Fruit fly (Drosophila melanogaster): Measurements from ENCODE around the gene CG33272.

CG33272 gene

dm6 chr3L:11552996-11553671, 42.7 kb upstream of the CG33272 start (continued):
- no peak for TF ChIP-seq CG18011 (GFP tag; optimal IDR thresholded peaks at IDR 0.05)
- TF ChIP-seq Lim3 (GFP tag; IDR thresholded peaks at IDR 0.05): no peak
- no peak for TF ChIP-seq CG9817 (tag; optimal IDR thresholded peaks at IDR 0.05)
- no peak for TF ChIP-seq lilli (GFP tag; optimal IDR thresholded peaks at IDR 0.05)
- no peak for TF ChIP-seq ro (GFP tag; IDR thresholded peaks at IDR 0.05)
- TF ChIP-seq Oaz (GFP tag; IDR thresholded peaks at IDR 0.05): no peak
- TF ChIP-seq chif (GFP tag; optimal IDR thresholded peaks at IDR 0.05): no peak
- TF ChIP-seq vnd (GFP tag; IDR thresholded peaks at IDR 0.05; ENCODE audit: partially characterized antibody): no peak
- peak; percentile 17 for TF ChIP-seq salm (tag; optimal IDR thresholded peaks at IDR 0.05)
- TF ChIP-seq crol (GFP tag; IDR thresholded peaks at IDR 0.05): peak; percentile 46
- TF ChIP-seq ham (GFP tag; IDR thresholded peaks at IDR 0.05): no peak
- no peak for TF ChIP-seq klu (GFP tag; IDR thresholded peaks at IDR 0.05)
- TF ChIP-seq pho (GFP tag; optimal IDR thresholded peaks at IDR 0.05): no peak
- no peak for TF ChIP-seq CG7786 (GFP tag; optimal IDR thresholded peaks at IDR 0.05)
- TF ChIP-seq croc (GFP tag; conservative IDR thresholded peaks at IDR 0.05): no peak
- TF ChIP-seq Xbp1 (GFP tag; optimal IDR thresholded peaks at IDR 0.05): peak; percentile 15
- peak; percentile 18 for TF ChIP-seq tap (tag; optimal IDR thresholded peaks at IDR 0.05)
- peak; percentile 84 for TF ChIP-seq nom (GFP tag; optimal IDR thresholded peaks at IDR 0.05)
- peak; percentile 75 for TF ChIP-seq CG5180 (GFP tag; optimal IDR thresholded peaks at IDR 0.05)
- peak; percentile 59 for TF ChIP-seq CG3163 (GFP tag; optimal IDR thresholded peaks at IDR 0.05)
- TF ChIP-seq CG10267 (tag; optimal IDR thresholded peaks at IDR 0.05): peak; percentile 21
- TF ChIP-seq Sry-δ (GFP tag; optimal IDR thresholded peaks at IDR 0.05): no peak
- no peak for TF ChIP-seq Hr3 (GFP tag; optimal IDR thresholded peaks at IDR 0.05)
- no peak for TF ChIP-seq CG1603 (tag; optimal IDR thresholded peaks at IDR 0.05)
- TF ChIP-seq aop (GFP tag; IDR thresholded peaks at IDR 0.05): no peak
- no peak for TF ChIP-seq Abd-B (GFP tag; optimal IDR thresholded peaks at IDR 0.05)
- TF ChIP-seq CG11696 (GFP tag; IDR thresholded peaks at IDR 0.05): 0 out of 2 replicates have a peak, but pooled peaks have one; percentile 17
- no peak for TF ChIP-seq tio (GFP tag; optimal IDR thresholded peaks at IDR 0.05)
- TF ChIP-seq Gug (GFP tag; IDR thresholded peaks at IDR 0.05): no peak
- TF ChIP-seq trem (tag; optimal IDR thresholded peaks at IDR 0.05): peak; percentile 14
- no peak for TF ChIP-seq Taf1 (GFP tag; IDR thresholded peaks at IDR 0.05)
- TF ChIP-seq dysf (GFP tag; IDR thresholded peaks at IDR 0.05): no peak
- TF ChIP-seq CG5245 (GFP tag; optimal IDR thresholded peaks at IDR 0.05): no peak
- no peak for TF ChIP-seq danr (GFP tag; IDR thresholded peaks at IDR 0.05)
- peak; percentile 28 for TF ChIP-seq pzg (GFP tag; optimal IDR thresholded peaks at IDR 0.05)
- no peak for TF ChIP-seq gro (GFP tag; optimal IDR thresholded peaks at IDR 0.05)
- TF ChIP-seq CTCF (GFP tag; optimal IDR thresholded peaks at IDR 0.05): peak; percentile 14
- TF ChIP-seq lola (GFP tag; optimal IDR thresholded peaks at IDR 0.05): no peak
- no peak for TF ChIP-seq CG4328 (GFP tag; optimal IDR thresholded peaks at IDR 0.05)
- TF ChIP-seq GATAe (GFP tag; conservative IDR thresholded peaks at IDR 0.05): no peak
- TF ChIP-seq Ravus (GFP tag; IDR thresholded peaks at IDR 0.05): no peak
- TF ChIP-seq Bgb (GFP tag; IDR thresholded peaks at IDR 0.05; ENCODE audit: partially characterized antibody): peak; percentile 43; the same call in 1 of the 2 replicates
- TF ChIP-seq p53 (GFP tag; optimal IDR thresholded peaks at IDR 0.05): no peak
- peak; percentile 40; the same call in 1 of the 2 replicates for TF ChIP-seq sob (GFP tag; IDR thresholded peaks at IDR 0.05)
- no peak for TF ChIP-seq zfh2 (GFP tag; optimal IDR thresholded peaks at IDR 0.05)
- no peak for TF ChIP-seq hb (GFP tag; IDR thresholded peaks at IDR 0.05; ENCODE audit: partially characterized antibody)
- TF ChIP-seq CG16779 (GFP tag; IDR thresholded peaks at IDR 0.05): no peak
- TF ChIP-seq CG3281 (GFP tag; optimal IDR thresholded peaks at IDR 0.05): no peak
- no peak for TF ChIP-seq seq (GFP tag; IDR thresholded peaks at IDR 0.05)
- no peak for TF ChIP-seq Usf (GFP tag; optimal IDR thresholded peaks at IDR 0.05)
- no peak for TF ChIP-seq luna (GFP tag; optimal IDR thresholded peaks at IDR 0.05)
